Fruit fly (Drosophila melanogaster): Measurements from ENCODE around the gene CG3793.
A peak's percentile ranks its signal among the peaks of the same experiment; 100 is the strongest.

CG3793 gene

DNA sequence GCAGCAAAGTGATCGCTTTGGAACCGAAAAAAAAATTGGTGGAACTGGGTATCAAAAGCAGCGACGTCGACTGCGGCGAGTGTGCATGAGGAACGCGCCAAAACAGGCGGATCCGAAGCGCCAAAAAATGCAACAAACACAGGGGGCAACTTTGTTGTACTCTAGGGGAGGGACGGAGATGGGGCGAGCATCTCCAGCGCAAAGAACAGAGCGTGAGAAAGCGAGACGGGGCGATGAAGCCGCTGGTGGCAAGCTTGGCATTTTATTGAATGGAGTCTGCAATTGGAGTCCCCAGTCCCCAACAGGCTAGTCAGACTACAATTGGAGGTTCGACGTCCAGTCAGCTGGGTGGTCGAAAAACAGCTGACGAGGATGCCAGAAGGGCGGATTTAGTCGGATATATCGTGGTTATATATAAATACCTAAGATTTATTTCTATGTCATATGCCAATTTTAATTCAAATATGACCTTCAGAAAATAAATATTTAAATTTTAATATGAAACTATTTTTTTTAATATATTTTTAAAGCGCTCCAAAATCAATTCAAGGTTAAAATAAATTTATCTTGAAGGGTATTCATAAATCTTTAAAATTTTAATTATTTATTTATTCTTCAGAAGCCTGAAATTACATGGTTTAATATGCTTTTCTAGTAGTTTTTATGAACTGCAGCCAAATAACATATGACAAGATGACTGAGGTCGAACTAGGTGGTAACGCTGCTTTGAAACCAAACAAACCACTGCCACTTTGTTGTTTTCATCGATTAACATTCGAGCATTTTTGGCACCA lies 17.2 kb upstream of the CG3793 start (continued):
- no peak for TF ChIP-seq ash1 (GFP tag; optimal IDR thresholded peaks at IDR 0.05)
- peak; percentile 86 for TF ChIP-seq CG2875 (GFP tag; optimal IDR thresholded peaks at IDR 0.05)
- TF ChIP-seq CG4282 (GFP tag; optimal IDR thresholded peaks at IDR 0.05), result no peak
- TF ChIP-seq Hr51 (GFP tag; optimal IDR thresholded peaks at IDR 0.05), result peak in 1 of 2 experiments; percentile 93
- no peak for TF ChIP-seq Gsc (GFP tag; IDR thresholded peaks at IDR 0.05)
- peak; percentile 87 for TF ChIP-seq ind (GFP tag; optimal IDR thresholded peaks at IDR 0.05)
- TF ChIP-seq Ravus (GFP tag; IDR thresholded peaks at IDR 0.05), result peak; percentile 14; the same call in 1 of the 2 replicates
- TF ChIP-seq CG9876 (GFP tag; optimal IDR thresholded peaks at IDR 0.05), result no peak
- TF ChIP-seq CG3281 (GFP tag; optimal IDR thresholded peaks at IDR 0.05), result peak; percentile 93
- TF ChIP-seq tgo (GFP tag; IDR thresholded peaks at IDR 0.05), result peak; percentile 85
- peak; percentile 98 for TF ChIP-seq CG18262 (tag; optimal IDR thresholded peaks at IDR 0.05)
- peak; percentile 97 for TF ChIP-seq CG13424 (tag; optimal IDR thresholded peaks at IDR 0.05)
- TF ChIP-seq CG3065 (GFP tag; optimal IDR thresholded peaks at IDR 0.05), result peak; percentile 82
- TF ChIP-seq CG16815 (GFP tag; optimal IDR thresholded peaks at IDR 0.05), result peak; percentile 85
- TF ChIP-seq inv (GFP tag; IDR thresholded peaks at IDR 0.05; ENCODE audit: partially characterized antibody), result no peak
- TF ChIP-seq corto (GFP tag; optimal IDR thresholded peaks at IDR 0.05), result no peak
- TF ChIP-seq chm (GFP tag; IDR thresholded peaks at IDR 0.05), result no peak
- TF ChIP-seq Ssrp (tag; optimal IDR thresholded peaks at IDR 0.05), result peak; percentile 95
- TF ChIP-seq z (GFP tag; IDR thresholded peaks at IDR 0.05), result no peak
- TF ChIP-seq Bdp1 (GFP tag; optimal IDR thresholded peaks at IDR 0.05), result no peak
- TF ChIP-seq dimm (GFP tag; IDR thresholded peaks at IDR 0.05), result no peak
- peak; percentile 5 for TF ChIP-seq Atf-2 (GFP tag; optimal IDR thresholded peaks at IDR 0.05)
- TF ChIP-seq CG33213 (GFP tag; optimal IDR thresholded peaks at IDR 0.05), result no peak
- no peak for TF ChIP-seq rib (GFP tag; IDR thresholded peaks at IDR 0.05)
- peak in 1 of 2 experiments; percentile 85 for TF ChIP-seq dpn (GFP tag; optimal IDR thresholded peaks at IDR 0.05)
- peak; percentile 79 for TF ChIP-seq Hand (GFP tag; optimal IDR thresholded peaks at IDR 0.05)
- TF ChIP-seq CG14667 (GFP tag; IDR thresholded peaks at IDR 0.05), result peak; percentile 73
- peak; percentile 48 for TF ChIP-seq CG15073 (GFP tag; optimal IDR thresholded peaks at IDR 0.05)
- no peak for TF ChIP-seq ab (GFP tag; optimal IDR thresholded peaks at IDR 0.05)
- peak; percentile 35 for TF ChIP-seq CG17568 (GFP tag; optimal IDR thresholded peaks at IDR 0.05)
- peak; percentile 45; the same call in 1 of the 2 replicates for TF ChIP-seq Oaz (GFP tag; IDR thresholded peaks at IDR 0.05)
- peak; percentile 16 for TF ChIP-seq CG9797 (GFP tag; optimal IDR thresholded peaks at IDR 0.05)
- TF ChIP-seq H15 (GFP tag; IDR thresholded peaks at IDR 0.05), result peak; percentile 61; the same call in 1 of the 3 replicates
- TF ChIP-seq CG34376 (GFP tag; optimal IDR thresholded peaks at IDR 0.05), result no peak
- TF ChIP-seq CG2129 (GFP tag; IDR thresholded peaks at IDR 0.05; ENCODE audit: partially characterized antibody), result no peak
- TF ChIP-seq CG12219 (GFP tag; optimal IDR thresholded peaks at IDR 0.05), result peak; percentile 58
- no peak for TF ChIP-seq pb (GFP tag; optimal IDR thresholded peaks at IDR 0.05)
- peak; percentile 94 for TF ChIP-seq CG1233 (GFP tag; optimal IDR thresholded peaks at IDR 0.05)
- TF ChIP-seq Neu2 (GFP tag; optimal IDR thresholded peaks at IDR 0.05; ENCODE audit: borderline replicate concordance), result no peak
- TF ChIP-seq nerfin-2 (GFP tag; IDR thresholded peaks at IDR 0.05; ENCODE audit: partially characterized antibody), result no peak
- TF ChIP-seq lbe (GFP tag; optimal IDR thresholded peaks at IDR 0.05), result peak; percentile 45
- peak; percentile 91 for TF ChIP-seq odd (GFP tag; optimal IDR thresholded peaks at IDR 0.05)
- TF ChIP-seq CG12299 (tag; optimal IDR thresholded peaks at IDR 0.05), result peak; percentile 88
- peak; percentile 64; the same call in 2 of the 3 replicates for TF ChIP-seq CG2889 (GFP tag; IDR thresholded peaks at IDR 0.05)
- TF ChIP-seq CG1603 (tag; optimal IDR thresholded peaks at IDR 0.05), result peak; percentile 6
- TF ChIP-seq vnd (GFP tag; IDR thresholded peaks at IDR 0.05; ENCODE audit: partially characterized antibody), result no peak
- peak; percentile 92 for TF ChIP-seq CG13296 (GFP tag; optimal IDR thresholded peaks at IDR 0.05)
- TF ChIP-seq Doc2 (GFP tag; IDR thresholded peaks at IDR 0.05), result no peak
- no peak for TF ChIP-seq Atf3 (GFP tag; optimal IDR thresholded peaks at IDR 0.05)

Measured in whole organism, embryonic.